Worm (Caenorhabditis elegans) whole organism, young adult: Measurements from ENCODE around the gene F45E1.4.

Source experiments
- F55B11.4 ChIP-seq: sonication (generic microtip); optimal IDR thresholded peaks from 2 replicates; lab custom pipeline; 2016; ENCODE audit warnings: missing compliant biosample characterization, missing genetic modification characterization, borderline replicate concordance; ENCODE audit not compliant: insufficient read depth
- Y53G8AR.9 ChIP-seq: fragments of 200-800 bp; sonication (Bioruptor generic); conservative IDR thresholded peaks from 2 replicates; pipeline ENCODE4 v1.3.6; 2022; ENCODE audit warnings: missing genetic modification reagents, missing genetic modification characterization, missing compliant biosample characterization
- Y95B8A.8 ChIP-seq: fragments of 200-800 bp; sonication (Bioruptor generic); IDR thresholded peaks from 2 replicates; pipeline ENCODE4 v1.3.6; 2022; ENCODE audit warnings: missing genetic modification reagents, missing genetic modification characterization, missing compliant biosample characterization
- bed-2 ChIP-seq: fragments of 200-800 bp; sonication (Bioruptor generic); IDR thresholded peaks from 2 replicates; pipeline ENCODE4 v1.3.6; 2022; ENCODE audit warnings: missing genetic modification reagents, missing genetic modification characterization, missing compliant biosample characterization
- dpl-1 ChIP-seq: fragments of 150-350 bp; optimal IDR thresholded peaks from 2 replicates; lab custom pipeline; 2014; ENCODE audit warnings: missing biosample characterization, missing genetic modification reagents, missing genetic modification characterization
- lin-26 ChIP-seq: fragments of 200-800 bp; sonication (Bioruptor generic); IDR thresholded peaks from 2 replicates; pipeline ENCODE4 v1.3.6; 2022; ENCODE audit warnings: missing genetic modification reagents, missing genetic modification characterization, missing compliant biosample characterization
- madf-8 ChIP-seq: fragments of 200-800 bp; sonication (Bioruptor generic); conservative IDR thresholded peaks from 2 replicates; pipeline ENCODE4 v1.3.6; 2022; ENCODE audit warnings: missing genetic modification reagents, missing genetic modification characterization, missing compliant biosample characterization
- nfya-1 ChIP-seq: sonication (generic microtip); optimal IDR thresholded peaks from 2 replicates; lab custom pipeline; 2017; ENCODE audit warnings: antibody characterized with exemption, missing compliant biosample characterization, missing genetic modification characterization, borderline replicate concordance; ENCODE audit not compliant: insufficient read depth
- nhr-80 ChIP-seq: sonication (generic microtip); optimal IDR thresholded peaks from 2 replicates; lab custom pipeline; 2016; ENCODE audit warnings: missing genetic modification characterization, missing compliant biosample characterization
- pha-4 ChIP-seq: fragments of 150-350 bp; sonication (generic microtip); optimal IDR thresholded peaks from 2 replicates; lab custom pipeline; 2014; ENCODE audit warnings: missing biosample characterization, missing genetic modification reagents, missing genetic modification characterization
- rec-8 ChIP-seq, 2 experiments: sonication (generic microtip); optimal IDR thresholded peaks; 2 replicates each; lab custom pipeline; 2016; ENCODE audit warnings: mild to moderate bottlenecking in 2 of 2, missing genetic modification characterization in 2 of 2, missing genetic modification reagents in 2 of 2, missing genotype in 2 of 2, missing biosample characterization in 1 of 2, missing compliant biosample characterization in 1 of 2, moderate library complexity in 1 of 2
- unc-62 ChIP-seq: fragments of 150-350 bp; optimal IDR thresholded peaks from 2 replicates; lab custom pipeline; 2014; ENCODE audit warnings: missing biosample characterization, missing genetic modification reagents, missing genetic modification characterization

DNA sequence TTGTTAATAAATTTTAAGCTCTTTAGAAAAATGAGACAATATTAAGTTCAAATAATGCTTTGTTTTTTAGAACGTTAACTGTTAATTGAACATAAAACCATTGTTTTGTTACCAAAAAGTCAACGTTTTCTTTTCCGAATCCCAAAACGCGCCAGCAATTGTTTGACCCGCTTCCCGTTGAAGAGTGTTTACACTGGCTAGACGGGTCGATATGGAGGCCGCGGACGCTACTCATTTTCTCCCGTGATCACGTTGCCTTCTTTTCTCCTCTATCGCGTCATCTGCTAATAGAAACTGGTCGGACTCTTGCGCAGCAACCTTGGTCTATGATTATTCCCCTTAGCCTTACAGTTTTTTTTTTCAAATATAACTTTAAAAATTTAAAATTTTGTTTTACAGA is 43.3 kb downstream of the F45E1.4 start, which contains the start of gene C34D10.1:
- no peak for TF ChIP-seq unc-62 (GFP tag; lab: Kevin White, UChicago)
- TF ChIP-seq pha-4 (tag; lab: Kevin White, UChicago) = peak; percentile 4
- TF ChIP-seq bed-2 (GFP tag; lab: Robert Waterston, UW) = no peak
- TF ChIP-seq F55B11.4 (tag; lab: Kevin White, UChicago) = no peak
- no peak for TF ChIP-seq rec-8 (tag; optimal IDR thresholded peaks at IDR 0.05; lab: Kevin White, UChicago)
- TF ChIP-seq lin-26 (GFP tag; lab: Robert Waterston, UW) = no peak
- no peak for TF ChIP-seq madf-8
- no peak for TF ChIP-seq Y95B8A.8 (GFP tag; lab: Robert Waterston, UW)
- TF ChIP-seq nhr-80 (tag; lab: Kevin White, UChicago) = peak; percentile 40
- no peak for TF ChIP-seq dpl-1 (GFP tag; lab: Kevin White, UChicago)
- no peak for TF ChIP-seq Y53G8AR.9 (GFP tag; lab: Robert Waterston, UW)
- TF ChIP-seq nfya-1 (tag; lab: Kevin White, UChicago) = no peak
